Worm (Caenorhabditis elegans) whole organism, L3 larva: ENCODE data around the gene F19C6.2.
A peak's percentile ranks its signal among the peaks of the same experiment; 100 is the strongest.

Source experiments
- ZK546.5 ChIP-seq: sonication (generic microtip); optimal IDR thresholded peaks from 2 replicates; lab custom pipeline; 2017; ENCODE audit warnings: missing biosample characterization, missing genetic modification characterization
- aly-2 ChIP-seq: fragments of 150-350 bp; optimal IDR thresholded peaks from 2 replicates; lab custom pipeline; 2014; ENCODE audit warnings: missing biosample characterization, missing genetic modification characterization
- ceh-16 ChIP-seq: sonication (generic microtip); optimal IDR thresholded peaks from 2 replicates; lab custom pipeline; 2017; ENCODE audit warnings: missing biosample characterization, missing genetic modification characterization
- ceh-28 ChIP-seq: fragments of 150-350 bp; optimal IDR thresholded peaks from 2 replicates; lab custom pipeline; 2014; ENCODE audit warnings: missing biosample characterization, missing genetic modification reagents, missing genetic modification characterization
- ceh-82 ChIP-seq: fragments of 150-350 bp; optimal IDR thresholded peaks from 2 replicates; lab custom pipeline; 2014; ENCODE audit warnings: missing biosample characterization, missing genetic modification characterization
- daf-12 ChIP-seq: fragments of 150-350 bp; optimal IDR thresholded peaks from 2 replicates; lab custom pipeline; 2014; ENCODE audit warnings: missing biosample characterization, missing genetic modification reagents, missing genetic modification characterization
- egl-27 ChIP-seq: sonication (generic microtip); optimal IDR thresholded peaks from 4 replicates; lab custom pipeline; 2017; ENCODE audit warnings: missing biosample characterization, missing genetic modification reagents, missing genetic modification characterization
- egl-5 ChIP-seq: fragments of 150-350 bp; optimal IDR thresholded peaks from 2 replicates; lab custom pipeline; 2017; ENCODE audit warnings: missing biosample characterization, missing genetic modification reagents, missing genetic modification characterization, inconsistent platforms
- elt-1 ChIP-seq: fragments of 150-350 bp; optimal IDR thresholded peaks from 2 replicates; lab custom pipeline; 2014; ENCODE audit warnings: missing biosample characterization, missing genetic modification characterization
- elt-2 ChIP-seq: sonication (generic microtip); optimal IDR thresholded peaks from 2 replicates; lab custom pipeline; 2016; ENCODE audit warnings: missing genetic modification reagents, mild to moderate bottlenecking, missing genetic modification characterization, missing compliant biosample characterization
- elt-3 ChIP-seq, 3 experiments: fragments of 150-350 bp in 1 of 3; sonication (generic microtip) in 2 of 3; optimal IDR thresholded peaks; 2 replicates in 2 of 3; 4 replicates in 1 of 3; lab custom pipeline; 2014 to 2017; ENCODE audit warnings: missing biosample characterization in 3 of 3, missing genetic modification characterization in 3 of 3
- eor-1 ChIP-seq, 2 experiments: fragments of 150-350 bp; optimal IDR thresholded peaks; 2 replicates each; lab custom pipeline; 2014 to 2018; ENCODE audit warnings: missing biosample characterization in 2 of 2, missing genetic modification characterization in 2 of 2
- fkh-10 ChIP-seq: sonication (generic microtip); optimal IDR thresholded peaks from 2 replicates; lab custom pipeline; 2017; ENCODE audit warnings: missing biosample characterization, missing genetic modification reagents, missing genetic modification characterization
- fkh-2 ChIP-seq: fragments of 150-350 bp; optimal IDR thresholded peaks from 2 replicates; lab custom pipeline; 2014; ENCODE audit warnings: missing biosample characterization, missing genetic modification reagents, missing genetic modification characterization
- fos-1 ChIP-seq: fragments of 150-350 bp; optimal IDR thresholded peaks from 2 replicates; lab custom pipeline; 2014; ENCODE audit warnings: missing biosample characterization, missing genetic modification characterization
- hmg-11 ChIP-seq: sonication (generic microtip); optimal IDR thresholded peaks from 2 replicates; lab custom pipeline; 2016; ENCODE audit warnings: missing genetic modification characterization, missing compliant biosample characterization
- lin-15B ChIP-seq: fragments of 150-350 bp; optimal IDR thresholded peaks from 2 replicates; lab custom pipeline; 2014; ENCODE audit warnings: missing biosample characterization, missing genetic modification characterization
- lin-39 ChIP-seq: fragments of 150-350 bp; optimal IDR thresholded peaks from 2 replicates; lab custom pipeline; 2018; ENCODE audit warnings: missing biosample characterization, missing genetic modification reagents, missing genetic modification characterization
- lsy-12 ChIP-seq: sonication (generic microtip); optimal IDR thresholded peaks from 2 replicates; lab custom pipeline; 2016; ENCODE audit warnings: mild to moderate bottlenecking, missing genetic modification characterization, missing compliant biosample characterization
- mdl-1 ChIP-seq: fragments of 150-350 bp; optimal IDR thresholded peaks from 2 replicates; lab custom pipeline; 2014; ENCODE audit warnings: missing biosample characterization, missing genetic modification characterization
- mml-1 ChIP-seq: fragments of 150-350 bp; sonication (generic microtip); optimal IDR thresholded peaks from 3 replicates; lab custom pipeline; 2014; ENCODE audit warnings: missing biosample characterization, missing genetic modification characterization
- nfya-1 ChIP-seq: sonication (generic microtip); optimal IDR thresholded peaks from 2 replicates; lab custom pipeline; 2017; ENCODE audit warnings: missing genetic modification characterization, mild to moderate bottlenecking, missing compliant biosample characterization, antibody characterized with exemption, moderate library complexity; ENCODE audit not compliant: insufficient read depth
- nhr-11 ChIP-seq: fragments of 150-350 bp; optimal IDR thresholded peaks from 2 replicates; lab custom pipeline; 2014; ENCODE audit warnings: missing biosample characterization, missing genetic modification characterization
- nhr-12 ChIP-seq: fragments of 150-350 bp; optimal IDR thresholded peaks from 2 replicates; lab custom pipeline; 2014; ENCODE audit warnings: missing biosample characterization, missing genetic modification characterization
- nhr-23 ChIP-seq: fragments of 150-350 bp; optimal IDR thresholded peaks from 2 replicates; lab custom pipeline; 2014; ENCODE audit warnings: missing biosample characterization, missing genetic modification reagents, missing genetic modification characterization
- nhr-237 ChIP-seq: fragments of 150-350 bp; optimal IDR thresholded peaks from 2 replicates; lab custom pipeline; 2014; ENCODE audit warnings: missing biosample characterization, missing genetic modification characterization
- nhr-25 ChIP-seq: sonication (generic microtip); optimal IDR thresholded peaks from 2 replicates; lab custom pipeline; 2017; ENCODE audit warnings: missing biosample characterization, missing genetic modification characterization
- nhr-28 ChIP-seq: fragments of 150-350 bp; optimal IDR thresholded peaks from 2 replicates; lab custom pipeline; 2014; ENCODE audit warnings: missing biosample characterization, missing genetic modification characterization
- nhr-43 ChIP-seq: sonication (generic microtip); optimal IDR thresholded peaks from 2 replicates; lab custom pipeline; 2016; ENCODE audit warnings: mild to moderate bottlenecking, missing genetic modification characterization, missing compliant biosample characterization; ENCODE audit not compliant: poor library complexity, severe bottlenecking
- nhr-67 ChIP-seq: fragments of 150-350 bp; optimal IDR thresholded peaks from 2 replicates; lab custom pipeline; 2014; ENCODE audit warnings: missing biosample characterization, missing genetic modification characterization
- nhr-76 ChIP-seq: fragments of 150-350 bp; sonication (generic microtip); optimal IDR thresholded peaks from 5 replicates; lab custom pipeline; 2014; ENCODE audit warnings: missing biosample characterization, missing genetic modification characterization
- nhr-77 ChIP-seq: fragments of 150-350 bp; optimal IDR thresholded peaks from 2 replicates; lab custom pipeline; 2014; ENCODE audit warnings: missing biosample characterization, missing genetic modification characterization
- pqm-1 ChIP-seq: fragments of 150-350 bp; optimal IDR thresholded peaks from 2 replicates; lab custom pipeline; 2017; ENCODE audit warnings: missing biosample characterization, missing genetic modification characterization, inconsistent platforms
- sea-2 ChIP-seq: fragments of 150-350 bp; sonication (generic microtip); optimal IDR thresholded peaks from 4 replicates; lab custom pipeline; 2014; ENCODE audit warnings: missing biosample characterization, missing genetic modification reagents, missing genetic modification characterization
- skn-1 ChIP-seq: fragments of 150-350 bp; optimal IDR thresholded peaks from 2 replicates; lab custom pipeline; 2014; ENCODE audit warnings: missing biosample characterization, missing genetic modification characterization
- snpc-4 ChIP-seq: fragments of 150-350 bp; optimal IDR thresholded peaks from 2 replicates; lab custom pipeline; 2014; ENCODE audit warnings: missing biosample characterization, missing genetic modification characterization
- unc-39 ChIP-seq: sonication (generic microtip); optimal IDR thresholded peaks from 4 replicates; lab custom pipeline; 2017; ENCODE audit warnings: missing biosample characterization, missing genetic modification characterization
- unc-62 ChIP-seq: fragments of 150-350 bp; sonication (generic microtip); optimal IDR thresholded peaks from 4 replicates; lab custom pipeline; 2014; ENCODE audit warnings: missing biosample characterization, missing genetic modification reagents, missing genetic modification characterization
- zag-1 ChIP-seq: fragments of 150-350 bp; optimal IDR thresholded peaks from 2 replicates; lab custom pipeline; 2014; ENCODE audit warnings: missing biosample characterization, missing genetic modification characterization
- ztf-11 ChIP-seq: fragments of 150-350 bp; optimal IDR thresholded peaks from 2 replicates; lab custom pipeline; 2014; ENCODE audit warnings: missing biosample characterization, missing genetic modification characterization
- ztf-4 ChIP-seq: fragments of 150-350 bp; optimal IDR thresholded peaks from 2 replicates; lab custom pipeline; 2014; ENCODE audit warnings: missing biosample characterization, missing genetic modification characterization

The F19C6.2 gene

ce11 chrX:10000635-10001034, at the start of gene F19C6.2:
F19C6.2 (plus strand) TSS chrX:10000935.
- TF ChIP-seq elt-2 (tag; lab: Kevin White, UChicago) (no peak), lin-15B (tag; lab: Kevin White, UChicago) (no peak), sea-2 (GFP tag; lab: Kevin White, UChicago) (no peak), hmg-11 (tag; lab: Kevin White, UChicago) (no peak), ceh-28 (tag; lab: Kevin White, UChicago) (no peak), nfya-1 (tag; lab: Kevin White, UChicago) (no peak), ceh-82 (tag; lab: Kevin White, UChicago) (no peak), egl-27 (tag; lab: Kevin White, UChicago) (no peak), daf-12 (tag; lab: Kevin White, UChicago) (no peak), nhr-237 (tag; lab: Kevin White, UChicago) (no peak), nhr-28 (tag; lab: Kevin White, UChicago) (no peak), snpc-4 (tag; lab: Kevin White, UChicago) (no peak), ztf-4 (no peak), nhr-76 (tag; lab: Kevin White, UChicago) (no peak), fkh-2 (tag; lab: Kevin White, UChicago) (no peak), unc-39 (tag; lab: Kevin White, UChicago) (no peak), nhr-12 (tag; lab: Kevin White, UChicago) (no peak), lin-39 (tag; lab: Kevin White, UChicago) (no peak)

- TF ChIP-seq egl-5 (peak; percentile 50), fos-1 (tag; lab: Kevin White, UChicago) (no peak)
- TF ChIP-seq, all 47 proteins: peak for 1
Measured at ce11 chrX:9954483-9955041, 46.2 kb upstream of the F19C6.2 start, which contains the start of gene cysl-1. cysl-1 (minus strand) TSS chrX:9954533.

ce11 chrX:9956052-9956451, 44.7 kb upstream of the F19C6.2 start:
- TF ChIP-seq unc-39 (tag; lab: Kevin White, UChicago) (no peak), nhr-67 (no peak), zag-1 (no peak)

- no peak for TF ChIP-seq nhr-25
- TF ChIP-seq ceh-28 (tag; lab: Kevin White, UChicago) = no peak
- no peak for TF ChIP-seq ztf-11 (tag; lab: Kevin White, UChicago)
- TF ChIP-seq nfya-1 (tag; lab: Kevin White, UChicago) = no peak
- TF ChIP-seq egl-27 (tag; lab: Kevin White, UChicago) = no peak
- TF ChIP-seq skn-1 (tag; lab: Kevin White, UChicago) = no peak
- no peak for TF ChIP-seq sea-2 (GFP tag; lab: Kevin White, UChicago)
- no peak for TF ChIP-seq nhr-11 (tag; lab: Kevin White, UChicago)
- no peak for TF ChIP-seq nhr-43 (tag; lab: Kevin White, UChicago)
- no peak for TF ChIP-seq mdl-1 (tag; lab: Kevin White, UChicago)
- TF ChIP-seq fos-1 (tag; lab: Kevin White, UChicago) = no peak
- no peak for TF ChIP-seq fkh-10 (GFP tag; lab: Kevin White, UChicago)
- TF ChIP-seq fkh-2 (tag; lab: Kevin White, UChicago) = no peak
Measured at ce11 chrX:9957449-9957848, 43.3 kb upstream of the F19C6.2 start.

ce11 chrX:9958561-9958960, 42.2 kb upstream of the F19C6.2 start, which contains the start of gene ZC506.1:
ZC506.1 (plus strand) TSS chrX:9958960.
- TF ChIP-seq lsy-12 (tag; lab: Kevin White, UChicago) (peak; percentile 97), nhr-23 (tag; lab: Kevin White, UChicago) (peak; percentile 94), eor-1 (tag; optimal IDR thresholded peaks at IDR 0.05; lab: Kevin White, UChicago) (no peak), mdl-1 (tag; lab: Kevin White, UChicago) (peak; percentile 75), nhr-25 (peak; percentile 96), hmg-11 (tag; lab: Kevin White, UChicago) (peak; percentile 94), nhr-12 (tag; lab: Kevin White, UChicago) (no peak), unc-62 (GFP tag; lab: Kevin White, UChicago) (peak; percentile 90), ceh-28 (tag; lab: Kevin White, UChicago) (peak; percentile 94), elt-3 (tag; optimal IDR thresholded peaks at IDR 0.05; lab: Kevin White, UChicago) (peak in 2 of 3 experiments; percentile 1 to 62), lin-15B (tag; lab: Kevin White, UChicago) (peak; percentile 92), ceh-82 (tag; lab: Kevin White, UChicago) (peak; percentile 74), elt-1 (tag; lab: Kevin White, UChicago) (peak; percentile 82), nhr-76 (tag; lab: Kevin White, UChicago) (no peak), skn-1 (tag; lab: Kevin White, UChicago) (peak; percentile 76), unc-39 (tag; lab: Kevin White, UChicago) (no peak), elt-2 (tag; lab: Kevin White, UChicago) (peak; percentile 86), pqm-1 (tag; lab: Kevin White, UChicago) (peak; percentile 88), ZK546.5 (tag; lab: Kevin White, UChicago) (no peak), nhr-237 (tag; lab: Kevin White, UChicago) (no peak), egl-27 (tag; lab: Kevin White, UChicago) (peak; percentile 87), fkh-10 (GFP tag; lab: Kevin White, UChicago) (peak; percentile 82), nhr-77 (peak; percentile 65), aly-2 (tag; lab: Kevin White, UChicago) (no peak), fos-1 (tag; lab: Kevin White, UChicago) (peak; percentile 51), mml-1 (no peak), nhr-28 (tag; lab: Kevin White, UChicago) (no peak), ceh-16 (tag; lab: Kevin White, UChicago) (no peak), ztf-11 (tag; lab: Kevin White, UChicago) (no peak)
